Fruit fly (Drosophila melanogaster): ENCODE data around the gene CG11983.
A peak's percentile ranks its signal among the peaks of the same experiment; 100 is the strongest.

CG11983 gene

DNA sequence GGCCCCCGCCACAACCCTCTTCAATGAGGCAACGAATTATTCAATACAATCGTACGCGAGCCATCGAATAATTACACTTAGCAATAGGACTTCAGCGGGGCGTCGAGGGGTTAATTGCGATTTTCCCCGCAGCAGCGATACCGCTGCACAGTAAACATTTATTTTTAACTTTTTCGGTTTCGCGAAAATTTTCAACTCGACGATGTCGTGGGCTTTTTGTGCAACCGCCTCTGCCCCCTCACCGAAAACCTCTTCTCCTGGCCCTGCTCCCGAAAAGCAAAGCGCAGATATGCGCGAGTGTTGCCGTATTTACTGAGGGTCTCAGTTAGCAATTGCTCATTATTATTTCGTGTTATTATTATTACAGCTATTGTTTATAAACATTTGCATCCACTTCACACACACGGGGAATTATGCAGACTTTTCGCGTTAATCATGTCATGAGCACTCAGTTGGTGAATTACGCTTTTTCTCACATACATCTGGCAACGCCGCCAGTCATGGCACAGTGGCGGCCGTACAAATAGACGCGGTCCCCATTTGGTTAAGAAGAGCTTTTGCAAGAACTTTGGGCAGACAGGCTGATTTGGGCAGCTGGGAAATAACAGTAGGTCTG, 5.8 kb downstream of the CG11983 start (continued):
- TF ChIP-seq hb (GFP tag; IDR thresholded peaks at IDR 0.05; ENCODE audit: partially characterized antibody) = no peak
- peak in 1 of 2 experiments; percentile 38 for TF ChIP-seq Trl (optimal IDR thresholded peaks at IDR 0.05)
- TF ChIP-seq Trl (GFP tag; optimal IDR thresholded peaks at IDR 0.05) = peak; percentile 67
- no peak for TF ChIP-seq Tbp (GFP tag; optimal IDR thresholded peaks at IDR 0.05)
- no peak for TF ChIP-seq CG5953 (GFP tag; IDR thresholded peaks at IDR 0.05)
- TF ChIP-seq grau (tag; optimal IDR thresholded peaks at IDR 0.05) = peak; percentile 54
- peak; percentile 49 for TF ChIP-seq CG1647 (GFP tag; optimal IDR thresholded peaks at IDR 0.05)
- TF ChIP-seq CG4404 (GFP tag; IDR thresholded peaks at IDR 0.05) = 0 out of 2 replicates have a peak, but pooled peaks have one; percentile 17
- TF ChIP-seq Pdp1 (GFP tag; optimal IDR thresholded peaks at IDR 0.05) = peak; percentile 61 to 95
- TF ChIP-seq fd102C (GFP tag; optimal IDR thresholded peaks at IDR 0.05) = no peak
- TF ChIP-seq Lim3 (GFP tag; IDR thresholded peaks at IDR 0.05) = no peak
- TF ChIP-seq hth (optimal IDR thresholded peaks at IDR 0.05) = no peak
- TF ChIP-seq CG3065 (GFP tag; optimal IDR thresholded peaks at IDR 0.05) = no peak
- TF ChIP-seq D19A (tag; optimal IDR thresholded peaks at IDR 0.05) = no peak
- peak; percentile 66 for TF ChIP-seq CG7556 (GFP tag; optimal IDR thresholded peaks at IDR 0.05)
- TF ChIP-seq chinmo (GFP tag; IDR thresholded peaks at IDR 0.05; ENCODE audit: partially characterized antibody) = peak; percentile 46; the same call in 1 of the 4 replicates
- no peak for TF ChIP-seq CG8765 (GFP tag; IDR thresholded peaks at IDR 0.05)
- peak; percentile 8 for TF ChIP-seq PHDP (tag; optimal IDR thresholded peaks at IDR 0.05)
- no peak for TF ChIP-seq org-1 (GFP tag; optimal IDR thresholded peaks at IDR 0.05)
- TF ChIP-seq Atf-2 (GFP tag; optimal IDR thresholded peaks at IDR 0.05) = peak; percentile 22
- peak; percentile 49 for TF ChIP-seq CTCF (GFP tag; optimal IDR thresholded peaks at IDR 0.05)
- no peak for TF ChIP-seq CG7271 (tag; optimal IDR thresholded peaks at IDR 0.05)
- no peak for TF ChIP-seq fd64A (GFP tag; optimal IDR thresholded peaks at IDR 0.05)
- TF ChIP-seq dysf (GFP tag; IDR thresholded peaks at IDR 0.05) = peak; percentile 49; the same call in 1 of the 3 replicates
- TF ChIP-seq crp (GFP tag; optimal IDR thresholded peaks at IDR 0.05) = peak in 1 of 2 experiments; percentile 46
- peak; percentile 66 for TF ChIP-seq Mad (GFP tag; optimal IDR thresholded peaks at IDR 0.05)
- TF ChIP-seq CG18262 (tag; optimal IDR thresholded peaks at IDR 0.05) = peak; percentile 37
- TF ChIP-seq CG3281 (GFP tag; optimal IDR thresholded peaks at IDR 0.05) = peak; percentile 57
- no peak for TF ChIP-seq Kr (GFP tag; optimal IDR thresholded peaks at IDR 0.05)
- no peak for TF ChIP-seq CG10431 (GFP tag; optimal IDR thresholded peaks at IDR 0.05)
- TF ChIP-seq CG18476 (GFP tag; optimal IDR thresholded peaks at IDR 0.05) = peak; percentile 17
- peak; percentile 28 for TF ChIP-seq pum (GFP tag; optimal IDR thresholded peaks at IDR 0.05)
- TF ChIP-seq CG42726 (GFP tag; IDR thresholded peaks at IDR 0.05; ENCODE audit: partially characterized antibody) = no peak
- no peak for TF ChIP-seq bbx (GFP tag; IDR thresholded peaks at IDR 0.05; ENCODE audit: partially characterized antibody)
- TF ChIP-seq CG5245 (GFP tag; optimal IDR thresholded peaks at IDR 0.05) = peak; percentile 32
- no peak for TF ChIP-seq croc (GFP tag; conservative IDR thresholded peaks at IDR 0.05)
- no peak for TF ChIP-seq D19B (GFP tag; optimal IDR thresholded peaks at IDR 0.05)
- TF ChIP-seq danr (GFP tag; IDR thresholded peaks at IDR 0.05) = no peak
- peak; percentile 99 for TF ChIP-seq crol (GFP tag; IDR thresholded peaks at IDR 0.05)
- peak; percentile 17 for TF ChIP-seq CG4854 (GFP tag; optimal IDR thresholded peaks at IDR 0.05)
- TF ChIP-seq CG9876 (GFP tag; optimal IDR thresholded peaks at IDR 0.05) = peak; percentile 56
- TF ChIP-seq CG12942 (GFP tag; optimal IDR thresholded peaks at IDR 0.05) = peak; percentile 40
- peak; percentile 58 for TF ChIP-seq B-H2 (GFP tag; optimal IDR thresholded peaks at IDR 0.05)
- TF ChIP-seq Neu2 (GFP tag; optimal IDR thresholded peaks at IDR 0.05; ENCODE audit: borderline replicate concordance) = no peak
- no peak for TF ChIP-seq klu (GFP tag; IDR thresholded peaks at IDR 0.05)
- TF ChIP-seq lmd (GFP tag; IDR thresholded peaks at IDR 0.05) = no peak; the same call in 1 of the 2 replicates
- peak; percentile 45 for TF ChIP-seq pnt (GFP tag; optimal IDR thresholded peaks at IDR 0.05)
- TF ChIP-seq Dbx (GFP tag; IDR thresholded peaks at IDR 0.05) = peak; percentile 41; the same call in 1 of the 3 replicates
- TF ChIP-seq Antp (GFP tag; optimal IDR thresholded peaks at IDR 0.05) = peak; percentile 68
- TF ChIP-seq Hey (tag; optimal IDR thresholded peaks at IDR 0.05) = no peak
- no peak for TF ChIP-seq CG11560 (tag; IDR thresholded peaks at IDR 0.05)
- no peak for TF ChIP-seq CG4282 (GFP tag; optimal IDR thresholded peaks at IDR 0.05)

All from whole organism, embryonic.